Worm (Caenorhabditis elegans) whole organism, early embryonic: ENCODE measurements around the gene srv-6.

Source experiments
- B0310.2 ChIP-seq: sonication (generic microtip); optimal IDR thresholded peaks from 2 replicates; lab custom pipeline; 2016; ENCODE audit warnings: mild to moderate bottlenecking, missing genetic modification characterization, missing compliant biosample characterization
- ama-1 ChIP-seq: fragments of 150-350 bp; optimal IDR thresholded peaks from 2 replicates; lab custom pipeline; 2014
- hmg-4 ChIP-seq: fragments of 200-800 bp; sonication (Bioruptor generic); optimal IDR thresholded peaks from 2 replicates; lab custom pipeline; 2018; ENCODE audit warnings: mild to moderate bottlenecking, missing genetic modification characterization, missing compliant biosample characterization
- pes-1 ChIP-seq: fragments of 200-800 bp; sonication (Bioruptor generic); IDR thresholded peaks from 2 replicates; pipeline ENCODE4 v1.3.6; 2022; ENCODE audit warnings: missing genetic modification reagents, missing genetic modification characterization, missing compliant biosample characterization
- scrt-1 ChIP-seq: fragments of 200-800 bp; sonication (Bioruptor generic); IDR thresholded peaks from 2 replicates; pipeline ENCODE4 v1.3.6; 2022; ENCODE audit warnings: missing genetic modification characterization, missing compliant biosample characterization

ce11 chrX:4306861-4307260, 50.0 kb downstream of the srv-6 start, which contains the start of gene pqn-15:
- TF ChIP-seq hmg-4 (GFP tag; lab: Kevin White, UChicago) (no peak), scrt-1 (GFP tag; lab: Robert Waterston, UW) (no peak), B0310.2 (tag; lab: Kevin White, UChicago) (no peak), ama-1 (lab: Kevin White, UChicago) (no peak), pes-1 (GFP tag; lab: Robert Waterston, UW) (no peak)
